Worm (Caenorhabditis elegans) whole organism, L4 larva: Measurements from ENCODE around the gene clec-67.

Source experiments
- mxl-3 ChIP-seq: fragments of 200-800 bp; sonication (Bioruptor generic); optimal IDR thresholded peaks from 2 replicates; lab custom pipeline; 2018; ENCODE audit warnings: mild to moderate bottlenecking, missing genetic modification characterization, missing compliant biosample characterization
- nhr-11 ChIP-seq: fragments of 150-350 bp; optimal IDR thresholded peaks from 2 replicates; lab custom pipeline; 2014; ENCODE audit warnings: missing biosample characterization, missing genetic modification characterization

DNA sequence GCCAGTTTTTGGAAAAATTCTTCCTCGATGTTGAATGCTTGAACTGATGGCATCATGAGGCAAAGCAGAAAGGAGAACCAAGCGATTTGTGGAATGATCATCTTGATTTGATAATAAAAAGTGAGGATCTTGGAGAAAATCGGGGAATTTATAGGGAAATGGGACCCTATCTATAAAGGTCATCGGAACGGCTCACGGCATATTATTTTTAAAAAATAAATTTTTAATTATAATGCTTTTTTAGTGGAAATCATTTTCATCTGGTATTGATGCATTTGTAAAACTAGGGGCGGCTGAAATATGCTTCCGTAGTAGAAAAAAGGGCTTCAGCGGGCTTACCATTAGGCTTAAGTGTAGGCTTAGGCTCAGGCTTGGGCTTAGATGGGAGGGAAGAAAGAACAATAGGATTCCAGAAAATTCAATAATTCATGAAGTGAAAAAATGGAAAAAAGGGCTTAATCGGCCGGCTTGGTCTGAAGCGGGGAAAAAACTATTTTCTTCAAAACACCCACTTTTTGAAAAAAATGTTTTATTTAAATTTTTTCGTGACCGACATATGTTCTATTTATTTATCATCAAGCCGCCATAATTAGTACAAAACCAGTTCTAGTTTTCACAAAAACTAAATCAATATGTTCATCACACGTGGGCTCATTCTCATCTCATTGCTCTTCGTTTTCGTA is 14.3 kb upstream of the clec-67 start, which contains the start of the genes F56D6.22 and F56D6.12:
- no peak for TF ChIP-seq mxl-3 (GFP tag; lab: Kevin White, UChicago)
- TF ChIP-seq nhr-11 (tag; lab: Kevin White, UChicago), result no peak
